Fruit fly (Drosophila melanogaster) whole organism, embryonic: Measurements from ENCODE around the gene CG42237.

Experiments
- Abd-B ChIP-seq: fragments of 200-800 bp; sonication (Bioruptor generic); optimal IDR thresholded peaks from 2 replicates; lab custom pipeline; 2018; ENCODE audit warnings: missing biosample characterization, mild to moderate bottlenecking, missing genetic modification characterization, moderate library complexity
- Adf1 ChIP-seq: fragments of 200-800 bp; sonication (Bioruptor generic); IDR thresholded peaks from 2 replicates; pipeline ENCODE4 v1.3.6; 2022; ENCODE audit warnings: missing biosample characterization, missing genetic modification characterization
- Aef1 ChIP-seq: fragments of 200-800 bp; sonication (Bioruptor generic); IDR thresholded peaks from 3 replicates; pipeline ENCODE4 v1.3.6; 2022; ENCODE audit warnings: missing biosample characterization, missing genetic modification characterization
- B-H2 ChIP-seq: fragments of 200-800 bp; sonication (Bioruptor generic); optimal IDR thresholded peaks from 2 replicates; lab custom pipeline; 2018; ENCODE audit warnings: missing biosample characterization, mild to moderate bottlenecking, missing genetic modification characterization
- CG10366 ChIP-seq: fragments of 200-800 bp; sonication (Bioruptor generic); IDR thresholded peaks from 2 replicates; pipeline ENCODE4 v1.3.6; 2022; ENCODE audit warnings: missing biosample characterization, missing genetic modification characterization
- CG10543 ChIP-seq: fragments of 200-800 bp; sonication (Bioruptor generic); optimal IDR thresholded peaks from 3 replicates; lab custom pipeline; 2017; ENCODE audit warnings: missing biosample characterization, mild to moderate bottlenecking, missing genetic modification characterization, moderate library complexity
- CG11085 ChIP-seq: fragments of 200-800 bp; sonication (Bioruptor generic); IDR thresholded peaks from 2 replicates; pipeline ENCODE4 v1.3.6; 2022; ENCODE audit warnings: missing biosample characterization, missing genetic modification characterization
- CG11560 ChIP-seq: fragments of 200-800 bp; sonication (Bioruptor generic); IDR thresholded peaks from 3 replicates; pipeline ENCODE4 v1.3.6; 2022; ENCODE audit warnings: missing biosample characterization, missing genetic modification characterization
- CG12219 ChIP-seq: fragments of 200-800 bp; sonication (Bioruptor generic); optimal IDR thresholded peaks from 3 replicates; lab custom pipeline; 2018; ENCODE audit warnings: missing biosample characterization, mild to moderate bottlenecking, missing genetic modification characterization
- CG13775 ChIP-seq: fragments of 200-800 bp; sonication (Bioruptor generic); optimal IDR thresholded peaks from 3 replicates; lab custom pipeline; 2017; ENCODE audit warnings: missing biosample characterization, mild to moderate bottlenecking, missing genetic modification characterization
- CG15514 ChIP-seq: fragments of 200-800 bp; sonication (Bioruptor generic); optimal IDR thresholded peaks from 3 replicates; lab custom pipeline; 2017; ENCODE audit warnings: missing biosample characterization, missing genetic modification characterization, mild to moderate bottlenecking, moderate library complexity, missing genetic modification reagents
- CG16813 ChIP-seq: fragments of 200-800 bp; sonication (Bioruptor generic); IDR thresholded peaks from 3 replicates; pipeline ENCODE4 v1.3.6; 2022; ENCODE audit warnings: missing biosample characterization, missing genetic modification characterization; ENCODE audit not compliant: partially characterized antibody
- CG18599 ChIP-seq: fragments of 200-800 bp; sonication (Bioruptor generic); optimal IDR thresholded peaks from 3 replicates; lab custom pipeline; 2017; ENCODE audit warnings: missing biosample characterization, missing genetic modification characterization, mild to moderate bottlenecking, moderate library complexity, missing genetic modification reagents
- CG32767 ChIP-seq: fragments of 200-800 bp; sonication (Bioruptor generic); IDR thresholded peaks from 2 replicates; pipeline ENCODE4 v1.3.6; 2022; ENCODE audit warnings: missing biosample characterization, missing genetic modification characterization
- CG4328 ChIP-seq: fragments of 200-800 bp; sonication (Bioruptor generic); optimal IDR thresholded peaks from 3 replicates; lab custom pipeline; 2017; ENCODE audit warnings: missing biosample characterization, missing genetic modification reagents, missing genetic modification characterization
- CG4617 ChIP-seq: fragments of 200-800 bp; sonication (Bioruptor generic); optimal IDR thresholded peaks from 3 replicates; lab custom pipeline; 2016; ENCODE audit warnings: missing biosample characterization, missing genetic modification characterization, borderline replicate concordance
- CG4707 ChIP-seq: fragments of 200-800 bp; sonication (Bioruptor generic); optimal IDR thresholded peaks from 2 replicates; lab custom pipeline; 2018; ENCODE audit warnings: missing biosample characterization, mild to moderate bottlenecking, missing genetic modification characterization, moderate library complexity
- CG6654 ChIP-seq: fragments of 200-800 bp; sonication (Bioruptor generic); optimal IDR thresholded peaks from 2 replicates; lab custom pipeline; 2017; ENCODE audit warnings: missing biosample characterization, mild to moderate bottlenecking, missing genetic modification characterization
- CG6765 ChIP-seq: fragments of 200-800 bp; sonication (Bioruptor generic); optimal IDR thresholded peaks from 3 replicates; lab custom pipeline; 2017; ENCODE audit warnings: missing biosample characterization, mild to moderate bottlenecking, missing genetic modification characterization
- CG6791 ChIP-seq: fragments of 200-800 bp; sonication (Bioruptor generic); IDR thresholded peaks from 3 replicates; pipeline ENCODE4 v1.3.6; 2022; ENCODE audit warnings: missing biosample characterization, missing genetic modification characterization; ENCODE audit not compliant: partially characterized antibody
- CG8290 ChIP-seq, 3 experiments: fragments of 200-800 bp; sonication (Bioruptor generic); optimal IDR thresholded peaks; 2 replicates each; lab custom pipeline; 2016 to 2019; ENCODE audit warnings: missing biosample characterization in 3 of 3, missing genetic modification characterization in 3 of 3, mild to moderate bottlenecking in 2 of 3, moderate library complexity in 1 of 3
- CTCF ChIP-seq: fragments of 200-800 bp; sonication (Bioruptor generic); optimal IDR thresholded peaks from 2 replicates; lab custom pipeline; 2017; ENCODE audit warnings: missing biosample characterization, mild to moderate bottlenecking, missing genetic modification characterization, moderate library complexity
- Eip74EF ChIP-seq, 2 experiments: fragments of 200-800 bp in 1 of 2; fragments of >200 bp in 1 of 2; sonication (Bioruptor generic) in 1 of 2; optimal IDR thresholded peaks; 2 replicates each; lab custom pipeline; 2017 to 2019; ENCODE audit warnings: missing biosample characterization in 2 of 2, missing genetic modification characterization in 2 of 2, mild to moderate bottlenecking in 1 of 2, moderate library complexity in 1 of 2
- Elba2 ChIP-seq: fragments of 200-800 bp; sonication (Bioruptor generic); optimal IDR thresholded peaks from 3 replicates; lab custom pipeline; 2016; ENCODE audit warnings: missing biosample characterization, missing genetic modification characterization
- Fer1 ChIP-seq: fragments of 200-800 bp; sonication (Bioruptor generic); optimal IDR thresholded peaks from 2 replicates; lab custom pipeline; 2017; ENCODE audit warnings: missing biosample characterization, mild to moderate bottlenecking, missing genetic modification characterization
- Fer3 ChIP-seq: fragments of 200-800 bp; sonication (Bioruptor generic); optimal IDR thresholded peaks from 2 replicates; lab custom pipeline; 2018; ENCODE audit warnings: missing biosample characterization, mild to moderate bottlenecking, missing genetic modification characterization, moderate library complexity
- Jarid2 ChIP-seq: fragments of 200-800 bp; sonication (Bioruptor generic); optimal IDR thresholded peaks from 3 replicates; lab custom pipeline; 2017; ENCODE audit warnings: mild to moderate bottlenecking, missing biosample characterization, missing genetic modification reagents, missing genetic modification characterization
- Nf-YC ChIP-seq: fragments of 200-800 bp; optimal IDR thresholded peaks from 3 replicates; lab custom pipeline; 2019; ENCODE audit warnings: missing biosample characterization, mild to moderate bottlenecking, missing genetic modification characterization, moderate library complexity
- NfI ChIP-seq: fragments of 200-800 bp; sonication (Bioruptor generic); optimal IDR thresholded peaks from 3 replicates; lab custom pipeline; 2018; ENCODE audit warnings: missing biosample characterization, mild to moderate bottlenecking, missing genetic modification characterization, moderate library complexity
- Oli ChIP-seq: fragments of 200-800 bp; sonication (Bioruptor generic); optimal IDR thresholded peaks from 2 replicates; lab custom pipeline; 2018; ENCODE audit warnings: missing biosample characterization, mild to moderate bottlenecking, missing genetic modification characterization, moderate library complexity
- Taf1 ChIP-seq: fragments of 200-800 bp; sonication (Bioruptor generic); IDR thresholded peaks from 2 replicates; pipeline ENCODE4 v1.3.6; 2022; ENCODE audit warnings: missing biosample characterization, missing genetic modification characterization
- Trl ChIP-seq, 3 experiments: fragments of >200 bp in 2 of 3; fragments of 200-800 bp in 1 of 3; sonication (Bioruptor generic) in 1 of 3; optimal IDR thresholded peaks; 2 replicates in 1 of 3; 3 replicates in 2 of 3; lab custom pipeline; 2016 to 2017; ENCODE audit warnings: missing biosample characterization in 1 of 3, missing genetic modification characterization in 1 of 3
- Usf ChIP-seq: fragments of 200-800 bp; sonication (Bioruptor generic); optimal IDR thresholded peaks from 2 replicates; lab custom pipeline; 2017; ENCODE audit warnings: missing genotype, missing biosample characterization, missing genetic modification characterization
- ash1 ChIP-seq: fragments of 200-800 bp; sonication (Bioruptor generic); optimal IDR thresholded peaks from 2 replicates; lab custom pipeline; 2018; ENCODE audit warnings: missing biosample characterization, mild to moderate bottlenecking, missing genetic modification characterization
- bab2 ChIP-seq: fragments of 200-800 bp; sonication (Bioruptor generic); optimal IDR thresholded peaks from 2 replicates; lab custom pipeline; 2016; ENCODE audit warnings: missing biosample characterization, missing genetic modification characterization
- chinmo ChIP-seq: fragments of 200-800 bp; sonication (Bioruptor generic); IDR thresholded peaks from 4 replicates; pipeline ENCODE4 v1.3.6; 2022; ENCODE audit warnings: missing biosample characterization, missing genetic modification characterization; ENCODE audit not compliant: partially characterized antibody
- chm ChIP-seq: fragments of 200-800 bp; sonication (Bioruptor generic); IDR thresholded peaks from 2 replicates; pipeline ENCODE4 v1.3.6; 2022; ENCODE audit warnings: missing biosample characterization, missing genetic modification characterization
- exex ChIP-seq: fragments of 200-800 bp; sonication (Bioruptor generic); optimal IDR thresholded peaks from 4 replicates; lab custom pipeline; 2018; ENCODE audit warnings: missing biosample characterization, mild to moderate bottlenecking, missing genetic modification characterization, moderate library complexity
- gro ChIP-seq: fragments of 200-800 bp; sonication (Bioruptor generic); optimal IDR thresholded peaks from 2 replicates; lab custom pipeline; 2016; ENCODE audit warnings: missing biosample characterization, missing genetic modification characterization
- insv ChIP-seq, 2 experiments: fragments of 200-800 bp; sonication (Bioruptor generic); optimal IDR thresholded peaks; 3 replicates each; lab custom pipeline; 2016 to 2018; ENCODE audit warnings: missing biosample characterization in 2 of 2, missing genetic modification characterization in 2 of 2
- mam ChIP-seq: fragments of 200-800 bp; sonication (Bioruptor generic); optimal IDR thresholded peaks from 3 replicates; lab custom pipeline; 2016; ENCODE audit warnings: missing biosample characterization, missing genetic modification characterization
- repo ChIP-seq: fragments of 200-800 bp; sonication (Bioruptor generic); optimal IDR thresholded peaks from 2 replicates; lab custom pipeline; 2016; ENCODE audit warnings: missing biosample characterization, missing genetic modification characterization
- row ChIP-seq: fragments of 200-800 bp; sonication (Bioruptor generic); IDR thresholded peaks from 3 replicates; pipeline ENCODE4 v1.3.6; 2022; ENCODE audit warnings: missing biosample characterization, missing genetic modification characterization
- sqz ChIP-seq: fragments of 200-800 bp; sonication (Bioruptor generic); optimal IDR thresholded peaks from 3 replicates; lab custom pipeline; 2018; ENCODE audit warnings: missing biosample characterization, mild to moderate bottlenecking, missing genetic modification characterization
- sug ChIP-seq: fragments of 200-800 bp; optimal IDR thresholded peaks from 2 replicates; lab custom pipeline; 2019; ENCODE audit warnings: missing biosample characterization, mild to moderate bottlenecking, missing genetic modification characterization, moderate library complexity
- trh ChIP-seq: fragments of 200-800 bp; sonication (Bioruptor generic); optimal IDR thresholded peaks from 2 replicates; lab custom pipeline; 2016; ENCODE audit warnings: missing biosample characterization, missing genetic modification characterization
- zen2 ChIP-seq: fragments of 200-800 bp; sonication (Bioruptor generic); IDR thresholded peaks from 3 replicates; pipeline ENCODE4 v1.3.6; 2022; ENCODE audit warnings: missing biosample characterization, missing genetic modification characterization; ENCODE audit not compliant: partially characterized antibody

The CG42237 gene

dm6 chrX:13087333-13087828, 27.6 kb upstream of the CG42237 start (continued):
- TF ChIP-seq Aef1, result peak; percentile 51; the same call in 2 of the 3 replicates
- TF ChIP-seq Jarid2 (GFP tag; lab: Kevin White, UChicago), result no peak
- peak; percentile 6; the same call in 1 of the 2 replicates for TF ChIP-seq Adf1 (GFP tag; lab: Robert Waterston, UW)
- TF ChIP-seq ash1, result no peak
- TF ChIP-seq CG4707, result peak; percentile 48
- peak in 1 of 2 experiments; percentile 67 for TF ChIP-seq Eip74EF (GFP tag; optimal IDR thresholded peaks at IDR 0.05; lab: Kevin White, UChicago)
- TF ChIP-seq Fer1, result peak; percentile 24
- TF ChIP-seq CG16813 (GFP tag; lab: Robert Waterston, UW), result no peak
- TF ChIP-seq Nf-YC (tag; lab: Kevin White, UChicago), result peak; percentile 74
- peak; percentile 91 for TF ChIP-seq Elba2 (GFP tag; lab: Kevin White, UChicago)
- TF ChIP-seq CG10543 (GFP tag; lab: Kevin White, UChicago), result peak; percentile 11
- TF ChIP-seq sug (tag; lab: Kevin White, UChicago), result peak; percentile 13
- no peak; the same call in 2 of the 3 replicates for TF ChIP-seq row (GFP tag; lab: Robert Waterston, UW)
- TF ChIP-seq exex (tag; lab: Kevin White, UChicago), result peak; percentile 55
- peak; percentile 51 for TF ChIP-seq gro (GFP tag; lab: Kevin White, UChicago)
- TF ChIP-seq chinmo (GFP tag; lab: Robert Waterston, UW), result peak; percentile 81; the same call in 2 of the 4 replicates
- peak in 1 of 2 experiments; percentile 7 for TF ChIP-seq insv (GFP tag; optimal IDR thresholded peaks at IDR 0.05; lab: Kevin White, UChicago)
- peak; percentile 11 for TF ChIP-seq NfI
- peak; percentile 33 for TF ChIP-seq CG6765
- peak; percentile 93 for TF ChIP-seq sqz
- TF ChIP-seq, all 482 proteins: peak for 48

- TF ChIP-seq bab2 (GFP tag; lab: Kevin White, UChicago), result no peak
- TF ChIP-seq mam (GFP tag; lab: Kevin White, UChicago), result peak; percentile 3
- no peak for TF ChIP-seq Trl (optimal IDR thresholded peaks at IDR 0.05; lab: Kevin White, UChicago)
- no peak for TF ChIP-seq Trl (GFP tag; optimal IDR thresholded peaks at IDR 0.05; lab: Kevin White, UChicago)
- no peak for TF ChIP-seq CG6791 (GFP tag; lab: Robert Waterston, UW)
- TF ChIP-seq CG6654, result no peak
- TF ChIP-seq CG15514 (GFP tag; lab: Kevin White, UChicago), result no peak
- TF ChIP-seq B-H2 (GFP tag; lab: Kevin White, UChicago), result no peak
- no peak for TF ChIP-seq CG18599
- TF ChIP-seq CTCF (GFP tag; lab: Kevin White, UChicago), result no peak
- TF ChIP-seq zen2 (GFP tag; lab: Robert Waterston, UW), result no peak
- peak; percentile 31 for TF ChIP-seq Fer3 (tag; lab: Kevin White, UChicago)
- no peak for TF ChIP-seq Usf (GFP tag; lab: Kevin White, UChicago)
- TF ChIP-seq CG4617 (GFP tag; lab: Kevin White, UChicago), result no peak
- no peak for TF ChIP-seq CG4328 (GFP tag; lab: Kevin White, UChicago)
- 0 out of 2 replicates have a peak, but pooled peaks have one; percentile 48 for TF ChIP-seq chm (GFP tag; lab: Robert Waterston, UW)
- TF ChIP-seq CG11085 (GFP tag; lab: Robert Waterston, UW), result no peak
- no peak for TF ChIP-seq Abd-B (GFP tag; lab: Kevin White, UChicago)
- no peak for TF ChIP-seq insv (GFP tag; optimal IDR thresholded peaks at IDR 0.05; lab: Kevin White, UChicago)
- TF ChIP-seq CG11560 (tag; lab: Robert Waterston, UW), result no peak
- no peak for TF ChIP-seq CG13775
- TF ChIP-seq CG12219 (GFP tag; lab: Kevin White, UChicago), result peak; percentile 41
- TF ChIP-seq Taf1 (GFP tag; lab: Robert Waterston, UW), result no peak
- TF ChIP-seq CG8290 (GFP tag; optimal IDR thresholded peaks at IDR 0.05; lab: Kevin White, UChicago), result no peak
- peak in 1 of 2 experiments; percentile 65 for TF ChIP-seq CG8290 (tag; optimal IDR thresholded peaks at IDR 0.05; lab: Kevin White, UChicago)
- no peak for TF ChIP-seq trh (GFP tag; lab: Kevin White, UChicago)
- TF ChIP-seq repo (GFP tag; lab: Kevin White, UChicago), result no peak
- no peak for TF ChIP-seq CG10366
- peak; percentile 51 for TF ChIP-seq Oli
- no peak for TF ChIP-seq CG32767 (GFP tag; lab: Robert Waterston, UW)
Observed at dm6 chrX:13088025-13088805, 26.7 kb upstream of the CG42237 start.
